Worm (Caenorhabditis elegans) whole organism, early embryonic: ENCODE results near the gene C56G2.4.

ENCODE experiments used
- B0310.2 ChIP-seq: sonication (generic microtip); optimal IDR thresholded peaks from 2 replicates; lab custom pipeline; 2016; ENCODE audit warnings: mild to moderate bottlenecking, missing genetic modification characterization, missing compliant biosample characterization
- F13C5.2 ChIP-seq: sonication (generic microtip); optimal IDR thresholded peaks from 2 replicates; lab custom pipeline; 2017; ENCODE audit warnings: mild to moderate bottlenecking, missing genetic modification characterization, inconsistent platforms, missing compliant biosample characterization
- aly-1 ChIP-seq: sonication (generic microtip); optimal IDR thresholded peaks from 2 replicates; lab custom pipeline; 2016; ENCODE audit warnings: missing genetic modification characterization, missing compliant biosample characterization
- ama-1 ChIP-seq: fragments of 150-350 bp; optimal IDR thresholded peaks from 2 replicates; lab custom pipeline; 2014
- ceh-13 ChIP-seq: fragments of 200-800 bp; sonication (Bioruptor generic); optimal IDR thresholded peaks from 2 replicates; lab custom pipeline; 2018; ENCODE audit warnings: mild to moderate bottlenecking, missing genetic modification characterization, missing compliant biosample characterization
- ceh-36 ChIP-seq: sonication (generic microtip); optimal IDR thresholded peaks from 2 replicates; lab custom pipeline; 2016; ENCODE audit warnings: missing genetic modification characterization, inconsistent platforms, missing compliant biosample characterization
- ets-7 ChIP-seq: sonication (generic microtip); optimal IDR thresholded peaks from 2 replicates; lab custom pipeline; 2016; ENCODE audit warnings: missing genotype, missing genetic modification characterization, missing compliant biosample characterization
- flt-1 ChIP-seq: fragments of 200-800 bp; sonication (Bioruptor generic); IDR thresholded peaks from 2 replicates; pipeline ENCODE4 v1.3.6; 2022; ENCODE audit warnings: missing genetic modification characterization, missing compliant biosample characterization
- hmbx-1 ChIP-seq: sonication (generic microtip); optimal IDR thresholded peaks from 2 replicates; lab custom pipeline; 2016; ENCODE audit warnings: mild to moderate bottlenecking, missing genetic modification characterization, missing compliant biosample characterization
- hmg-4 ChIP-seq: fragments of 200-800 bp; sonication (Bioruptor generic); optimal IDR thresholded peaks from 2 replicates; lab custom pipeline; 2018; ENCODE audit warnings: mild to moderate bottlenecking, missing genetic modification characterization, missing compliant biosample characterization
- hnd-1 ChIP-seq: sonication (generic microtip); optimal IDR thresholded peaks from 2 replicates; lab custom pipeline; 2016; ENCODE audit warnings: missing genetic modification characterization, missing compliant biosample characterization
- pes-1 ChIP-seq: fragments of 200-800 bp; sonication (Bioruptor generic); IDR thresholded peaks from 2 replicates; pipeline ENCODE4 v1.3.6; 2022; ENCODE audit warnings: missing genetic modification reagents, missing genetic modification characterization, missing compliant biosample characterization
- scrt-1 ChIP-seq: fragments of 200-800 bp; sonication (Bioruptor generic); IDR thresholded peaks from 2 replicates; pipeline ENCODE4 v1.3.6; 2022; ENCODE audit warnings: missing genetic modification characterization, missing compliant biosample characterization
- sea-1 ChIP-seq: fragments of 200-800 bp; sonication (Bioruptor generic); conservative IDR thresholded peaks from 2 replicates; pipeline ENCODE4 v1.3.6; 2022; ENCODE audit warnings: missing genetic modification characterization, missing compliant biosample characterization
- tbx-11 ChIP-seq: fragments of 200-800 bp; sonication (Bioruptor generic); IDR thresholded peaks from 2 replicates; pipeline ENCODE4 v1.3.6; 2022; ENCODE audit warnings: missing genetic modification characterization, missing compliant biosample characterization
- tbx-37 ChIP-seq: fragments of 200-800 bp; sonication (Bioruptor generic); conservative IDR thresholded peaks from 2 replicates; pipeline ENCODE4 v1.3.6; 2022; ENCODE audit warnings: missing genetic modification reagents, missing genetic modification characterization, missing compliant biosample characterization
- tra-4 ChIP-seq: sonication (generic microtip); optimal IDR thresholded peaks from 2 replicates; lab custom pipeline; 2017; ENCODE audit warnings: missing genetic modification characterization, missing compliant biosample characterization

The C56G2.4 gene

ce11 chrIII:6339919-6340434 lies 8.4 kb downstream of the C56G2.4 start, which contains the start of gene let-767:
Gene let-767 (minus strand): TSS chrIII:6339969.
- TF ChIP-seq tbx-11 (GFP tag; lab: Robert Waterston, UW) (no peak), flt-1 (GFP tag; lab: Robert Waterston, UW) (no peak), ceh-13 (GFP tag; lab: Kevin White, UChicago) (no peak), tbx-37 (GFP tag; lab: Robert Waterston, UW) (no peak), B0310.2 (tag; lab: Kevin White, UChicago) (no peak), ama-1 (lab: Kevin White, UChicago) (no peak), hnd-1 (tag; lab: Kevin White, UChicago) (no peak), aly-1 (tag; lab: Kevin White, UChicago) (no peak), F13C5.2 (no peak), pes-1 (GFP tag; lab: Robert Waterston, UW) (no peak), hmg-4 (GFP tag; lab: Kevin White, UChicago) (no peak), tra-4 (tag; lab: Kevin White, UChicago) (no peak), scrt-1 (GFP tag; lab: Robert Waterston, UW) (no peak), ets-7 (tag; lab: Kevin White, UChicago) (no peak), ceh-36 (tag; lab: Kevin White, UChicago) (no peak), sea-1 (no peak), hmbx-1 (no peak)

DNA sequence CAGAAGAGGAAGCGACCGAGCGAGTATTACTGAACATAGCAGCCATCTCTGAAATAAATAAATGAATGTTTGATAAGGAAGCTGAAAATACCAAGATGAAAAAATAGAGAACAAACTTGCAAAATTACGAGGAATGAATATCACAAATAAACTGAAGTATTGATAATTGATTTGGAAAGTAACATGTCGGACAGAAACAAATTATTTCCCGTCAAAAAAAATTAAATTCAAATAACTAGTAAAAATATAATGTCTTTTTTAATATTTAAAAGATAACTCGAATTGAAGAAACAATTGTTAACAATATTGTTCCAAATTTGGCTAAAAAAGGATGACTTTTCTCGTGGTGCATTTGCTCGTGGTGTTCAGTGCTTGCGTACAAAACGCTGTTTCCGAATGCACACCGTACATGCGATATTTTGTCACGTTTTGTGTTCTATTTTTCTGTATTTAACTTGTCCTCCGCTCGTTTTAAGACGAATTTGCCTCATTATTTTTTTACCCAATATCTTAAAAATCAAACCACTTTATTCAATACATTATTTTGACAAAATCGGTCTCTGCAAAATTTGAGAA lies 10.4 kb downstream of the C56G2.4 start, which contains the start of gene rpn-13:
Gene rpn-13 (minus strand): TSS at position 51 of the 576 bp plus-strand sequence.
- TF ChIP-seq F13C5.2 = peak; percentile 71
- no peak for TF ChIP-seq aly-1 (tag; lab: Kevin White, UChicago)

- TF ChIP-seq hnd-1 (tag; lab: Kevin White, UChicago) (no peak), hmg-4 (GFP tag; lab: Kevin White, UChicago) (no peak), aly-1 (tag; lab: Kevin White, UChicago) (no peak), pes-1 (GFP tag; lab: Robert Waterston, UW) (no peak), ceh-36 (tag; lab: Kevin White, UChicago) (no peak), hmbx-1 (no peak), flt-1 (GFP tag; lab: Robert Waterston, UW) (no peak), B0310.2 (tag; lab: Kevin White, UChicago) (no peak), F13C5.2 (no peak), scrt-1 (GFP tag; lab: Robert Waterston, UW) (no peak), ceh-13 (GFP tag; lab: Kevin White, UChicago) (no peak), ama-1 (lab: Kevin White, UChicago) (no peak), tra-4 (tag; lab: Kevin White, UChicago) (no peak), tbx-11 (GFP tag; lab: Robert Waterston, UW) (no peak), tbx-37 (GFP tag; lab: Robert Waterston, UW) (no peak), sea-1 (no peak), ets-7 (tag; lab: Kevin White, UChicago) (no peak)
Measured at ce11 chrIII:6343229-6343628, 11.7 kb downstream of the C56G2.4 start, which contains the start of gene C56G2.9. Gene C56G2.9 (minus strand): TSS chrIII:6343329.

DNA sequence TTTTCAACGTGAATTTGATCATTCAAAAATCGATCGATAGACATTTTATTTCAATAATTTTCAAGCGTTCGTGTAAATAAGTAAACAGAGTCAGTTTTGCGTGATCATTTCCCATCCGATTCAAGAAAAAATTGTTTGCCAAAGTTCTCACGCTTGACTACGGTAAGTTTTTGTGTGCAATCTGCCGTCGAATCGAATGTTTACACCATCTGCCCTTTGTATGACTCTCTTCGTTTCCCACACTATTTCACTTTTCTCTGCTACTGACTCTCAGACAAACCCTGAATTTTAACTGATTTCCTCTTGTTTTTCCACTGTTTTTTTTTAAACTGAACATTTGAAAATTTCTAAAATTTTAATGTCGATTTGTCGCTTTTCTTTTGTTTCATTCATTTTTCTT lies 13.2 kb downstream of the C56G2.4 start:
- TF ChIP-seq F13C5.2 (peak; percentile 86), aly-1 (tag; lab: Kevin White, UChicago) (no peak)

DNA sequence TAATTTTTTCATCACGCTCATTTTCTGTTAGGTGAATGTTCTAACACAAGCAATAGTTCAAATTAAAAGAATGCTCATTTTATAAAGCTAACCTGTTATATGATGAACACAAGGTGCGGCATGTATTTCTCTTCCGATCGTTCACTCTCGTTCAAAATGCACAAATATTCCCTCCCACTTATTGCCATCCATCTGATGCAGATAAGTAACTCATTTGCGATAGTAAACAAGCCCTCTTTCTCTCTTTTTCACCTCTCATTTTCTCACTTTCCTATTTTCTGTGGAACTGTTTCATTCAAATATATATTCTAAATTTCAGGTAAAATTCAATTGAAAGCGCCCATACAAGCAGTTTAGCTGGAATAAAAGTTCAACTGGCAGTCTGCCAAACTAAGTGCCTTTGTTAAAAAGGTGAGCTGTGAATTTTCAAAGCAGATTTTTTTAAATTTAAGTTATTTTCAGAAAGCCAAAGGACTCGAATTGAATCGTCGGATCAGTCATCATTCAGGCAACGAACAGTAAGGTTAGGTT lies 14.5 kb downstream of the C56G2.4 start, which contains the start of the genes trmt-10C.2 and C56G2.22:
Gene trmt-10C.2 (plus strand): TSS at position 314 of the 531 bp plus-strand sequence.
Gene C56G2.22 (plus strand): TSS at position 481 of the 531 bp plus-strand sequence.
- TF ChIP-seq F13C5.2 (no peak), hnd-1 (tag; lab: Kevin White, UChicago) (no peak), ets-7 (tag; lab: Kevin White, UChicago) (no peak), B0310.2 (tag; lab: Kevin White, UChicago) (no peak), tbx-37 (GFP tag; lab: Robert Waterston, UW) (no peak), flt-1 (GFP tag; lab: Robert Waterston, UW) (no peak), hmbx-1 (no peak), ceh-13 (GFP tag; lab: Kevin White, UChicago) (no peak), aly-1 (tag; lab: Kevin White, UChicago) (no peak), hmg-4 (GFP tag; lab: Kevin White, UChicago) (no peak), ama-1 (lab: Kevin White, UChicago) (no peak), scrt-1 (GFP tag; lab: Robert Waterston, UW) (no peak), tra-4 (tag; lab: Kevin White, UChicago) (no peak), sea-1 (no peak), pes-1 (GFP tag; lab: Robert Waterston, UW) (no peak), ceh-36 (tag; lab: Kevin White, UChicago) (no peak), tbx-11 (GFP tag; lab: Robert Waterston, UW) (no peak)

ce11 chrIII:6348578-6348977 lies 17.0 kb downstream of the C56G2.4 start:
- no peak for TF ChIP-seq hmg-4 (GFP tag; lab: Kevin White, UChicago)
- no peak for TF ChIP-seq pes-1 (GFP tag; lab: Robert Waterston, UW)
- TF ChIP-seq hmbx-1 = no peak
- no peak for TF ChIP-seq aly-1 (tag; lab: Kevin White, UChicago)
- TF ChIP-seq ets-7 (tag; lab: Kevin White, UChicago) = no peak
- no peak for TF ChIP-seq ama-1 (lab: Kevin White, UChicago)
- no peak for TF ChIP-seq tra-4 (tag; lab: Kevin White, UChicago)
- TF ChIP-seq tbx-37 (GFP tag; lab: Robert Waterston, UW) = no peak
- no peak for TF ChIP-seq F13C5.2
- no peak for TF ChIP-seq tbx-11 (GFP tag; lab: Robert Waterston, UW)
- TF ChIP-seq ceh-13 (GFP tag; lab: Kevin White, UChicago) = no peak
- TF ChIP-seq sea-1 = no peak
- no peak for TF ChIP-seq flt-1 (GFP tag; lab: Robert Waterston, UW)
- TF ChIP-seq B0310.2 (tag; lab: Kevin White, UChicago) = no peak
- TF ChIP-seq hnd-1 (tag; lab: Kevin White, UChicago) = no peak
- no peak for TF ChIP-seq scrt-1 (GFP tag; lab: Robert Waterston, UW)
